Worm (Caenorhabditis elegans): Measurements from ENCODE around the gene F15E6.9.

ce11 chrIV:4284989-4285388 lies 13.9 kb downstream of the F15E6.9 start:
- TF ChIP-seq ttx-3 (tag; optimal IDR thresholded peaks at IDR 0.05) (no peak), odd-2 (tag; optimal IDR thresholded peaks at IDR 0.05) (no peak), hlh-30 (tag; optimal IDR thresholded peaks at IDR 0.05; ENCODE audit: insufficient read depth) (no peak), zip-5 (tag; optimal IDR thresholded peaks at IDR 0.05) (no peak), pha-4 (tag; optimal IDR thresholded peaks at IDR 0.05) (no peak), ceh-48 (tag; optimal IDR thresholded peaks at IDR 0.05) (no peak), mec-3 (tag; optimal IDR thresholded peaks at IDR 0.05; ENCODE audit: borderline replicate concordance) (no peak), fax-1 (tag; optimal IDR thresholded peaks at IDR 0.05) (no peak), K09A11.1 (tag; optimal IDR thresholded peaks at IDR 0.05; ENCODE audit: insufficient read depth) (no peak)

Measured in whole organism, late embryonic.